Fruit fly (Drosophila melanogaster) whole organism, embryonic: ENCODE results near the gene p-cup.

ENCODE experiments used
- Bgb ChIP-seq: fragments of 200-800 bp; sonication (Bioruptor generic); IDR thresholded peaks from 2 replicates; pipeline ENCODE4 v1.3.6; 2022; ENCODE audit warnings: missing biosample characterization, missing genetic modification characterization; ENCODE audit not compliant: partially characterized antibody
- CG1024 ChIP-seq: fragments of 200-800 bp; sonication (Bioruptor generic); IDR thresholded peaks from 2 replicates; pipeline ENCODE4 v1.3.6; 2022; ENCODE audit warnings: missing biosample characterization, missing genetic modification characterization
- CG10431 ChIP-seq: fragments of 200-800 bp; sonication (Bioruptor generic); optimal IDR thresholded peaks from 3 replicates; lab custom pipeline; 2018; ENCODE audit warnings: missing biosample characterization, mild to moderate bottlenecking, missing genetic modification characterization
- CG11504 ChIP-seq: fragments of 200-800 bp; sonication (Bioruptor generic); optimal IDR thresholded peaks from 3 replicates; lab custom pipeline; 2019; ENCODE audit warnings: missing biosample characterization, mild to moderate bottlenecking, missing genetic modification characterization, moderate library complexity
- CG13287 ChIP-seq: fragments of 200-800 bp; sonication (Bioruptor generic); IDR thresholded peaks from 2 replicates; pipeline ENCODE4 v1.3.6; 2022; ENCODE audit warnings: missing biosample characterization, missing genetic modification characterization; ENCODE audit not compliant: partially characterized antibody
- CG13296 ChIP-seq: fragments of 200-800 bp; sonication (Bioruptor generic); optimal IDR thresholded peaks from 3 replicates; lab custom pipeline; 2018; ENCODE audit warnings: missing biosample characterization, mild to moderate bottlenecking, missing genetic modification characterization
- CG13894 ChIP-seq: fragments of 200-800 bp; sonication (Bioruptor generic); optimal IDR thresholded peaks from 3 replicates; lab custom pipeline; 2018; ENCODE audit warnings: missing biosample characterization, mild to moderate bottlenecking, missing genetic modification characterization, moderate library complexity
- CG14014 ChIP-seq: fragments of 200-800 bp; sonication (Bioruptor generic); IDR thresholded peaks from 2 replicates; pipeline ENCODE4 v1.3.6; 2022; ENCODE audit warnings: missing biosample characterization, missing genetic modification characterization
- CG1603 ChIP-seq: fragments of 200-800 bp; sonication (Bioruptor generic); optimal IDR thresholded peaks from 2 replicates; lab custom pipeline; 2019; ENCODE audit warnings: missing biosample characterization, mild to moderate bottlenecking, missing genetic modification characterization, moderate library complexity
- CG2120 ChIP-seq: fragments of 200-800 bp; sonication (Bioruptor generic); optimal IDR thresholded peaks from 3 replicates; lab custom pipeline; 2016; ENCODE audit warnings: missing biosample characterization, missing genetic modification characterization
- CG2202 ChIP-seq: fragments of 200-800 bp; sonication (Bioruptor generic); optimal IDR thresholded peaks from 2 replicates; lab custom pipeline; 2018; ENCODE audit warnings: missing biosample characterization, mild to moderate bottlenecking, missing genetic modification characterization
- CG3163 ChIP-seq: fragments of 200-800 bp; sonication (Bioruptor generic); optimal IDR thresholded peaks from 3 replicates; lab custom pipeline; 2016; ENCODE audit warnings: missing biosample characterization, missing genetic modification characterization
- CG3995 ChIP-seq: fragments of 200-800 bp; sonication (Bioruptor generic); optimal IDR thresholded peaks from 3 replicates; lab custom pipeline; 2016; ENCODE audit warnings: missing biosample characterization, missing genetic modification characterization
- CG43689 ChIP-seq: fragments of 200-800 bp; sonication (Bioruptor generic); IDR thresholded peaks from 2 replicates; pipeline ENCODE4 v1.3.6; 2022; ENCODE audit warnings: missing biosample characterization, missing genetic modification characterization
- CG4404 ChIP-seq: fragments of 200-800 bp; sonication (Bioruptor generic); IDR thresholded peaks from 2 replicates; pipeline ENCODE4 v1.3.6; 2022; ENCODE audit warnings: missing biosample characterization, missing genetic modification characterization
- CG8388 ChIP-seq: fragments of 200-800 bp; sonication (Bioruptor generic); optimal IDR thresholded peaks from 2 replicates; lab custom pipeline; 2019; ENCODE audit warnings: missing biosample characterization, mild to moderate bottlenecking, missing genetic modification characterization, moderate library complexity
- Dref ChIP-seq: fragments of 200-800 bp; sonication (Bioruptor generic); IDR thresholded peaks from 2 replicates; pipeline ENCODE4 v1.3.6; 2022; ENCODE audit warnings: missing biosample characterization, missing genetic modification characterization
- Eip74EF ChIP-seq, 2 experiments: fragments of 200-800 bp in 1 of 2; fragments of >200 bp in 1 of 2; sonication (Bioruptor generic) in 1 of 2; optimal IDR thresholded peaks; 2 replicates each; lab custom pipeline; 2017 to 2019; ENCODE audit warnings: missing biosample characterization in 2 of 2, missing genetic modification characterization in 2 of 2, mild to moderate bottlenecking in 1 of 2, moderate library complexity in 1 of 2
- H2.0 ChIP-seq: fragments of 200-800 bp; sonication (Bioruptor generic); IDR thresholded peaks from 2 replicates; pipeline ENCODE4 v1.3.6; 2022; ENCODE audit warnings: missing biosample characterization, missing genetic modification characterization
- HmgD ChIP-seq: fragments of 200-800 bp; sonication (Bioruptor generic); optimal IDR thresholded peaks from 3 replicates; lab custom pipeline; 2016; ENCODE audit warnings: missing biosample characterization, missing genetic modification characterization
- HmgZ ChIP-seq: fragments of 200-800 bp; sonication (Bioruptor generic); optimal IDR thresholded peaks from 2 replicates; lab custom pipeline; 2018; ENCODE audit warnings: missing biosample characterization, mild to moderate bottlenecking, missing genetic modification characterization
- Med ChIP-seq: fragments of 200-800 bp; sonication (Bioruptor generic); peaks from one replicate; lab custom pipeline; 2016; ENCODE audit warnings: missing biosample characterization, missing genetic modification characterization, mild to moderate bottlenecking, inconsistent platforms, moderate library complexity
- Nf-YA ChIP-seq: fragments of 200-800 bp; sonication (Bioruptor generic); IDR thresholded peaks from 2 replicates; pipeline ENCODE4 v1.3.6; 2022; ENCODE audit warnings: missing biosample characterization, missing genetic modification characterization
- Nf-YB ChIP-seq: fragments of 200-800 bp; sonication (Bioruptor generic); optimal IDR thresholded peaks from 3 replicates; lab custom pipeline; 2019; ENCODE audit warnings: missing biosample characterization, mild to moderate bottlenecking, missing genetic modification characterization, moderate library complexity
- Pdp1 ChIP-seq, 2 experiments: fragments of 200-800 bp; sonication (Bioruptor generic); optimal IDR thresholded peaks; 3 replicates each; lab custom pipeline; 2016; ENCODE audit warnings: missing biosample characterization in 2 of 2, missing genetic modification characterization in 2 of 2, mild to moderate bottlenecking in 1 of 2, moderate library complexity in 1 of 2
- Side ChIP-seq: fragments of 200-800 bp; sonication (Bioruptor generic); optimal IDR thresholded peaks from 2 replicates; lab custom pipeline; 2016; ENCODE audit warnings: missing biosample characterization, missing genetic modification characterization
- Ssrp ChIP-seq: fragments of 200-800 bp; sonication (Bioruptor generic); optimal IDR thresholded peaks from 2 replicates; lab custom pipeline; 2018; ENCODE audit warnings: missing biosample characterization, mild to moderate bottlenecking, missing genetic modification characterization, moderate library complexity
- TFAM ChIP-seq: fragments of 200-800 bp; sonication (Bioruptor generic); optimal IDR thresholded peaks from 2 replicates; lab custom pipeline; 2017; ENCODE audit warnings: missing biosample characterization, missing genetic modification characterization, inconsistent platforms
- Vsx1 ChIP-seq: fragments of 200-800 bp; sonication (Bioruptor generic); optimal IDR thresholded peaks from 2 replicates; lab custom pipeline; 2017; ENCODE audit warnings: missing biosample characterization, mild to moderate bottlenecking, missing genetic modification characterization, missing genetic modification reagents
- ac ChIP-seq: fragments of 200-800 bp; sonication (Bioruptor generic); optimal IDR thresholded peaks from 3 replicates; lab custom pipeline; 2017; ENCODE audit warnings: missing biosample characterization, mild to moderate bottlenecking, missing genetic modification characterization
- amos ChIP-seq: fragments of 200-800 bp; sonication (Bioruptor generic); IDR thresholded peaks from 2 replicates; pipeline ENCODE4 v1.3.6; 2022; ENCODE audit warnings: missing biosample characterization, missing genetic modification characterization; ENCODE audit not compliant: partially characterized antibody
- cg ChIP-seq: fragments of 200-800 bp; sonication (Bioruptor generic); optimal IDR thresholded peaks from 3 replicates; lab custom pipeline; 2019; ENCODE audit warnings: missing biosample characterization, mild to moderate bottlenecking, missing genetic modification characterization, moderate library complexity
- chinmo ChIP-seq: fragments of 200-800 bp; sonication (Bioruptor generic); IDR thresholded peaks from 4 replicates; pipeline ENCODE4 v1.3.6; 2022; ENCODE audit warnings: missing biosample characterization, missing genetic modification characterization; ENCODE audit not compliant: partially characterized antibody
- danr ChIP-seq: fragments of 200-800 bp; sonication (Bioruptor generic); IDR thresholded peaks from 2 replicates; pipeline ENCODE4 v1.3.6; 2022; ENCODE audit warnings: missing biosample characterization, missing genetic modification characterization
- dimm ChIP-seq: fragments of 200-800 bp; sonication (Bioruptor generic); IDR thresholded peaks from 2 replicates; pipeline ENCODE4 v1.3.6; 2022; ENCODE audit warnings: missing biosample characterization, missing genetic modification characterization
- dysf ChIP-seq: fragments of 200-800 bp; sonication (Bioruptor generic); IDR thresholded peaks from 3 replicates; pipeline ENCODE4 v1.3.6; 2022; ENCODE audit warnings: missing biosample characterization, missing genetic modification characterization
- ems ChIP-seq: fragments of 200-800 bp; sonication (Bioruptor generic); optimal IDR thresholded peaks from 3 replicates; lab custom pipeline; 2016; ENCODE audit warnings: missing biosample characterization, missing genetic modification characterization
- gro ChIP-seq: fragments of 200-800 bp; sonication (Bioruptor generic); optimal IDR thresholded peaks from 2 replicates; lab custom pipeline; 2016; ENCODE audit warnings: missing biosample characterization, missing genetic modification characterization
- knrl ChIP-seq: fragments of 200-800 bp; sonication (Bioruptor generic); IDR thresholded peaks from 3 replicates; pipeline ENCODE4 v1.3.6; 2022; ENCODE audit warnings: missing biosample characterization, missing genetic modification characterization; ENCODE audit not compliant: partially characterized antibody
- odd ChIP-seq: fragments of 200-800 bp; sonication (Bioruptor generic); optimal IDR thresholded peaks from 2 replicates; lab custom pipeline; 2017; ENCODE audit warnings: missing biosample characterization, mild to moderate bottlenecking, missing genetic modification characterization
- onecut ChIP-seq: fragments of 200-800 bp; sonication (Bioruptor generic); IDR thresholded peaks from 2 replicates; pipeline ENCODE4 v1.3.6; 2022; ENCODE audit warnings: missing biosample characterization, missing genetic modification characterization
- prd ChIP-seq, 3 experiments: fragments of >200 bp in 2 of 3; fragments of 200-800 bp in 1 of 3; sonication (Bioruptor generic) in 1 of 3; optimal IDR thresholded peaks in 2 of 3; IDR thresholded peaks in 1 of 3; 2 replicates in 2 of 3; 3 replicates in 1 of 3; pipeline versions ENCODE4 v1.3.6 to Lab custom; 2017 to 2022; ENCODE audit warnings: missing biosample characterization in 1 of 3, missing genetic modification characterization in 1 of 3
- rib ChIP-seq: fragments of 200-800 bp; sonication (Bioruptor generic); IDR thresholded peaks from 2 replicates; pipeline ENCODE4 v1.3.6; 2022; ENCODE audit warnings: missing biosample characterization, missing genetic modification characterization
- sens-2 ChIP-seq: fragments of 200-800 bp; sonication (Bioruptor generic); IDR thresholded peaks from 2 replicates; pipeline ENCODE4 v1.3.6; 2022; ENCODE audit warnings: missing biosample characterization, missing genetic modification characterization
- shn ChIP-seq: fragments of 200-800 bp; sonication (Bioruptor generic); optimal IDR thresholded peaks from 3 replicates; lab custom pipeline; 2016; ENCODE audit warnings: missing biosample characterization, missing genetic modification characterization
- stwl ChIP-seq: fragments of 200-800 bp; sonication (Bioruptor generic); optimal IDR thresholded peaks from 3 replicates; lab custom pipeline; 2018; ENCODE audit warnings: missing biosample characterization, mild to moderate bottlenecking, missing genetic modification characterization, moderate library complexity
- toy ChIP-seq: fragments of 200-800 bp; sonication (Bioruptor generic); IDR thresholded peaks from 2 replicates; pipeline ENCODE4 v1.3.6; 2022; ENCODE audit warnings: missing biosample characterization, missing genetic modification characterization
- wdn ChIP-seq: fragments of 200-800 bp; sonication (Bioruptor generic); IDR thresholded peaks from 2 replicates; pipeline ENCODE4 v1.3.6; 2022; ENCODE audit warnings: missing biosample characterization, missing genetic modification characterization
- wor ChIP-seq: fragments of 200-800 bp; sonication (Bioruptor generic); IDR thresholded peaks from 2 replicates; pipeline ENCODE4 v1.3.6; 2022; ENCODE audit warnings: missing biosample characterization, missing genetic modification characterization

p-cup gene

dm6 chrX:17397103-17397711 lies 51.4 kb downstream of the p-cup start, which contains the start of gene B-H1 (continued):
- TF ChIP-seq toy (no peak), Ssrp (no peak), CG8388 (GFP tag; lab: Kevin White, UChicago) (no peak), CG4404 (GFP tag; lab: Robert Waterston, UW) (no peak), Eip74EF (GFP tag; optimal IDR thresholded peaks at IDR 0.05; lab: Kevin White, UChicago) (no peak), dimm (GFP tag; lab: Robert Waterston, UW) (no peak), odd (GFP tag; lab: Kevin White, UChicago) (no peak), cg (GFP tag; lab: Kevin White, UChicago) (no peak), CG2120 (no peak), CG13296 (GFP tag; lab: Kevin White, UChicago) (no peak), HmgD (GFP tag; lab: Kevin White, UChicago) (peak; percentile 8), chinmo (GFP tag; lab: Robert Waterston, UW) (peak; percentile 62; the same call in 1 of the 4 replicates), Vsx1 (GFP tag; lab: Kevin White, UChicago) (peak; percentile 37), CG1603 (tag; lab: Kevin White, UChicago) (peak; percentile 3), onecut (GFP tag; lab: Robert Waterston, UW) (no peak), CG3995 (GFP tag; lab: Kevin White, UChicago) (no peak), CG13894 (no peak), stwl (tag; lab: Kevin White, UChicago) (peak; percentile 28), shn (no peak), Side (GFP tag; lab: Kevin White, UChicago) (no peak), Bgb (peak; percentile 20; the same call in 1 of the 2 replicates), amos (GFP tag; lab: Robert Waterston, UW) (0 out of 2 replicates have a peak, but pooled peaks have one; percentile 10), CG3163 (GFP tag; lab: Kevin White, UChicago) (no peak), CG13287 (0 out of 2 replicates have a peak, but pooled peaks have one; percentile 22), wdn (no peak), CG43689 (no peak), Nf-YB (GFP tag; lab: Kevin White, UChicago) (peak; percentile 97), prd (optimal IDR thresholded peaks at IDR 0.05; lab: Kevin White, UChicago) (no peak), prd (GFP tag; IDR thresholded peaks at IDR 0.05; lab: Robert Waterston, UW) (peak; percentile 38; the same call in 2 of the 3 replicates), ac (GFP tag; lab: Kevin White, UChicago) (peak; percentile 69), H2.0 (GFP tag; lab: Robert Waterston, UW) (no peak), CG2202 (tag; lab: Kevin White, UChicago) (no peak), CG1024 (GFP tag; lab: Robert Waterston, UW) (no peak), wor (GFP tag; lab: Robert Waterston, UW) (no peak), CG14014 (GFP tag; lab: Robert Waterston, UW) (no peak), rib (GFP tag; lab: Robert Waterston, UW) (peak; percentile 41; the same call in 1 of the 2 replicates), gro (GFP tag; lab: Kevin White, UChicago) (no peak), Nf-YA (peak; percentile 92), knrl (GFP tag; lab: Robert Waterston, UW) (peak; percentile 20; the same call in 1 of the 3 replicates), HmgZ (tag; lab: Kevin White, UChicago) (no peak), Dref (GFP tag; lab: Robert Waterston, UW) (no peak), ems (GFP tag; lab: Kevin White, UChicago) (no peak), CG10431 (no peak), danr (GFP tag; lab: Robert Waterston, UW) (no peak), dysf (GFP tag; lab: Robert Waterston, UW) (no peak), TFAM (GFP tag; lab: Kevin White, UChicago) (no peak), Med (GFP tag; lab: Kevin White, UChicago) (peak; percentile 26), Pdp1 (GFP tag; optimal IDR thresholded peaks at IDR 0.05; lab: Kevin White, UChicago) (no peak), CG11504 (tag; lab: Kevin White, UChicago) (peak; percentile 70), sens-2 (GFP tag; lab: Robert Waterston, UW) (no peak)
